Fruit fly (Drosophila melanogaster): ENCODE measurements around the gene CG12236.

CG12236 gene

DNA sequence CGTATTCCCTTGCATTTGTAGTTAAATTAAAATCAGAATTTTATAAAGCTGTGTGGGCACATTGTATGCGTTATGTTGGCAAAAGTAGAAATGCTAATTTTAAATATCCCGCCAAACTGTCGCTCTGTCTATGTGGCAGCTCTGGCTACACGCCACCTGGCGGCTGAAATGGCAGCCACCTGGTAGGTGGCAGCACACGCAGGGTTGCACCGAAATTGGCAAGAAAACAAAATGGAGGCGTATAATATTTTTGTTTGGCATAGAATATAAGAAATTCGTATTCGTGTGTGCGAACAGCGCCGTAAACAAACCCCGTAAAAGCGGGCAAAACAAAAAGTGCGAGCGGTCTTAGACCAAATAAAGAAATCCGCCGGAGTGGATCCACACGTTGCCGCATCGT lies at the start of gene CG12236 (continued):
- TF ChIP-seq fd102C (GFP tag; optimal IDR thresholded peaks at IDR 0.05): peak; percentile 16
- no peak for TF ChIP-seq CG11696 (GFP tag; IDR thresholded peaks at IDR 0.05)
- TF ChIP-seq CG5245 (GFP tag; optimal IDR thresholded peaks at IDR 0.05): peak; percentile 43
- TF ChIP-seq Hr3 (GFP tag; optimal IDR thresholded peaks at IDR 0.05): peak; percentile 21
- TF ChIP-seq CG33213 (GFP tag; optimal IDR thresholded peaks at IDR 0.05): peak; percentile 67
- no peak for TF ChIP-seq chinmo (GFP tag; IDR thresholded peaks at IDR 0.05; ENCODE audit: partially characterized antibody)
- TF ChIP-seq chif (GFP tag; optimal IDR thresholded peaks at IDR 0.05): peak in 1 of 2 experiments; percentile 25
- no peak for TF ChIP-seq btn (GFP tag; optimal IDR thresholded peaks at IDR 0.05)
- peak; percentile 74 for TF ChIP-seq caup (GFP tag; optimal IDR thresholded peaks at IDR 0.05; ENCODE audit: severe bottlenecking)
- TF ChIP-seq hkb (optimal IDR thresholded peaks at IDR 0.05): peak; percentile 39
- TF ChIP-seq hkb (GFP tag; IDR thresholded peaks at IDR 0.05): peak; percentile 53
- TF ChIP-seq Bgb (GFP tag; IDR thresholded peaks at IDR 0.05; ENCODE audit: partially characterized antibody): peak; percentile 33; the same call in 1 of the 2 replicates
- TF ChIP-seq CG6854 (GFP tag; optimal IDR thresholded peaks at IDR 0.05): no peak
- peak; percentile 50 for TF ChIP-seq Sin3A (optimal IDR thresholded peaks at IDR 0.05)
- TF ChIP-seq Dfd (GFP tag; optimal IDR thresholded peaks at IDR 0.05): no peak
- no peak for TF ChIP-seq exex (tag; optimal IDR thresholded peaks at IDR 0.05)
- 0 out of 3 replicates have a peak, but pooled peaks have one; percentile 24 for TF ChIP-seq dysf (GFP tag; IDR thresholded peaks at IDR 0.05)
- TF ChIP-seq MTF-1 (GFP tag; optimal IDR thresholded peaks at IDR 0.05; ENCODE audit: borderline replicate concordance): peak; percentile 63
- no peak for TF ChIP-seq toy (GFP tag; IDR thresholded peaks at IDR 0.05)
- peak; percentile 100 for TF ChIP-seq phol (tag; optimal IDR thresholded peaks at IDR 0.05)
- TF ChIP-seq rib (GFP tag; IDR thresholded peaks at IDR 0.05): peak; percentile 96
- peak; percentile 5 for TF ChIP-seq Usf (GFP tag; optimal IDR thresholded peaks at IDR 0.05)
- TF ChIP-seq Sry-δ (GFP tag; optimal IDR thresholded peaks at IDR 0.05): peak; percentile 69
- no peak for TF ChIP-seq ham (GFP tag; IDR thresholded peaks at IDR 0.05)
- TF ChIP-seq schlank (tag; optimal IDR thresholded peaks at IDR 0.05): no peak
- TF ChIP-seq CG11723 (GFP tag; optimal IDR thresholded peaks at IDR 0.05): no peak
- peak; percentile 83 for TF ChIP-seq CG3847 (GFP tag; IDR thresholded peaks at IDR 0.05)
- peak; percentile 54 for TF ChIP-seq Meics (GFP tag; optimal IDR thresholded peaks at IDR 0.05)
- peak; percentile 71 for TF ChIP-seq lab (GFP tag; optimal IDR thresholded peaks at IDR 0.05)
- TF ChIP-seq knrl (GFP tag; IDR thresholded peaks at IDR 0.05; ENCODE audit: partially characterized antibody): peak; percentile 40; the same call in 1 of the 3 replicates
- TF ChIP-seq HLH4C (GFP tag; IDR thresholded peaks at IDR 0.05; ENCODE audit: partially characterized antibody): no peak
- peak; percentile 45 for TF ChIP-seq pho (GFP tag; optimal IDR thresholded peaks at IDR 0.05)
- 0 out of 2 replicates have a peak, but pooled peaks have one; percentile 37 for TF ChIP-seq CG1024 (GFP tag; IDR thresholded peaks at IDR 0.05)
- TF ChIP-seq Ptx1 (GFP tag; IDR thresholded peaks at IDR 0.05): peak; percentile 54
- TF ChIP-seq twi (tag; optimal IDR thresholded peaks at IDR 0.05): peak; percentile 28
- TF ChIP-seq fru (optimal IDR thresholded peaks at IDR 0.05): no peak
- TF ChIP-seq CG17328 (GFP tag; IDR thresholded peaks at IDR 0.05): peak; percentile 39; the same call in 1 of the 2 replicates
- 0 out of 2 replicates have a peak, but pooled peaks have one; percentile 30 for TF ChIP-seq onecut (GFP tag; IDR thresholded peaks at IDR 0.05)
- TF ChIP-seq CHES-1-like (GFP tag; optimal IDR thresholded peaks at IDR 0.05): peak; percentile 75
- peak; percentile 93 for TF ChIP-seq Med (GFP tag)
- no peak for TF ChIP-seq Six4 (GFP tag; optimal IDR thresholded peaks at IDR 0.05)
- no peak for TF ChIP-seq Rx (GFP tag; IDR thresholded peaks at IDR 0.05)
- no peak for TF ChIP-seq wek (GFP tag; optimal IDR thresholded peaks at IDR 0.05)
- no peak for TF ChIP-seq Gug (GFP tag; IDR thresholded peaks at IDR 0.05)
- TF ChIP-seq CG9876 (GFP tag; optimal IDR thresholded peaks at IDR 0.05): peak; percentile 55
- TF ChIP-seq CG10321 (GFP tag; IDR thresholded peaks at IDR 0.05): peak; percentile 45; the same call in 1 of the 2 replicates
- no peak for TF ChIP-seq CG16779 (GFP tag; IDR thresholded peaks at IDR 0.05)
- no peak for TF ChIP-seq sim (GFP tag; IDR thresholded peaks at IDR 0.05)
- no peak for TF ChIP-seq CG7372 (GFP tag; IDR thresholded peaks at IDR 0.05)
- TF ChIP-seq CG18764 (GFP tag; optimal IDR thresholded peaks at IDR 0.05): peak; percentile 20
- TF ChIP-seq CG14860 (GFP tag; IDR thresholded peaks at IDR 0.05; ENCODE audit: partially characterized antibody): no peak
- TF ChIP-seq Bdp1 (GFP tag; optimal IDR thresholded peaks at IDR 0.05): no peak

Measured in whole organism, embryonic.